Worm (Caenorhabditis elegans): ENCODE data around the gene snai-1.

snai-1 gene

DNA sequence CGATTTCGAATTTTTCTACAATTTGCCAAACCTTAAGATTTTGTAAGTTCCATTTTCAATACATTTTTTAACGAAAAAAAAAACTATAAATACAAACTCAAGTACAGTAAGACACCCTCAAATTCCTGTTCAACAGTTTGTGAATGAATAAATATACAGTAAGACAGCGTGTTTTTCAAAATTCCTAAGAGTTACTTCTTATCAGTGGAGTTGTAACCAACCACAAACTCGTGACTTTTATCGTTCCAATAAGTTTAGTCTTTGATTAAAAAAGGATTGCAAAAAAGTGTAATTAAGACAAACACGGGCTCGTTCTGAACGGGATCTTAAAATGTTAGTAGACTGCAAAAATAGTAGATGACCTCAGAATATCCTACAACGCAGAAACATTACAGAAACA, 38.4 kb downstream of the snai-1 start:
- TF ChIP-seq mab-5 (tag; optimal IDR thresholded peaks at IDR 0.05) (no peak), peb-1 (tag; optimal IDR thresholded peaks at IDR 0.05) (no peak), mdl-1 (tag; optimal IDR thresholded peaks at IDR 0.05) (no peak), lin-13 (GFP tag; optimal IDR thresholded peaks at IDR 0.05) (no peak), ceh-16 (tag; optimal IDR thresholded peaks at IDR 0.05) (no peak), lsy-2 (tag; optimal IDR thresholded peaks at IDR 0.05) (peak in 1 of 2 experiments; percentile 11), sma-9 (GFP tag; optimal IDR thresholded peaks at IDR 0.05) (peak; percentile 17), sma-9 (tag; optimal IDR thresholded peaks at IDR 0.05) (no peak), gmeb-1 (tag; optimal IDR thresholded peaks at IDR 0.05) (peak; percentile 46), R02D3.7 (tag; optimal IDR thresholded peaks at IDR 0.05) (no peak), nhr-21 (tag; optimal IDR thresholded peaks at IDR 0.05) (no peak), skn-1 (tag; optimal IDR thresholded peaks at IDR 0.05) (no peak), ztf-4 (tag; optimal IDR thresholded peaks at IDR 0.05) (no peak), crh-2 (tag; optimal IDR thresholded peaks at IDR 0.05) (no peak), unc-62 (GFP tag; optimal IDR thresholded peaks at IDR 0.05) (no peak), alr-1 (tag; optimal IDR thresholded peaks at IDR 0.05) (no peak), sem-4 (tag; optimal IDR thresholded peaks at IDR 0.05) (no peak), dmd-4 (tag; optimal IDR thresholded peaks at IDR 0.05) (no peak), nhr-11 (tag; optimal IDR thresholded peaks at IDR 0.05) (no peak), unc-39 (tag; optimal IDR thresholded peaks at IDR 0.05) (no peak), lin-39 (tag; optimal IDR thresholded peaks at IDR 0.05) (no peak), Y55F3AM.14 (GFP tag; optimal IDR thresholded peaks at IDR 0.05) (no peak), ztf-11 (tag; optimal IDR thresholded peaks at IDR 0.05) (no peak), C34F6.9 (tag; optimal IDR thresholded peaks at IDR 0.05) (no peak), egl-27 (tag; optimal IDR thresholded peaks at IDR 0.05) (no peak)

DNA sequence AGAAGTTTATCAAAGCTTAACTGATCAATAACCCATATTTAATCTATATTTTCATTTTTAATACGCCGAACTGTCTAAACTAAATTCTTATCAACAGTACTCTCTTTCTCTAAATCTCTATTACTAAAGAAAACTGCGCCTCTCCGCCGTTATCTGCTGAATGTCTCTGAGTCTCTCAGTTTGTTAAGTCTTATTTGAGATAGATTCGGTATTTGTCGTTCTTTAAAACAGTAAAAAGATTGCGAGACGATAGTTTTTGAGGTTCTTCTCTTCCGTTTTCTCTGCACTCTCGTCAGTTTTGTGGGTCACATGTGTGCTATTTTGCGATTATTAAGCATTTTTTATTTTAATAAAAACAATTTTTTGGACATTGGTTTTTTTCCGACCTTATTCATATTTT, 39.3 kb downstream of the snai-1 start, which contains the start of gene sma-10:
Gene sma-10 (plus strand): TSS at position 236 of the 400 bp plus-strand sequence.
- TF ChIP-seq R02D3.7 (tag; optimal IDR thresholded peaks at IDR 0.05) (no peak), ztf-4 (tag; optimal IDR thresholded peaks at IDR 0.05) (no peak), nhr-12 (tag; optimal IDR thresholded peaks at IDR 0.05) (no peak), unc-39 (tag; optimal IDR thresholded peaks at IDR 0.05) (no peak), snpc-4 (tag; optimal IDR thresholded peaks at IDR 0.05) (no peak), nhr-10 (tag; optimal IDR thresholded peaks at IDR 0.05) (no peak), mdl-1 (tag; optimal IDR thresholded peaks at IDR 0.05) (no peak), blmp-1 (tag; optimal IDR thresholded peaks at IDR 0.05; ENCODE audit: insufficient read depth) (no peak), nhr-237 (tag; optimal IDR thresholded peaks at IDR 0.05) (no peak), mab-5 (tag; optimal IDR thresholded peaks at IDR 0.05) (no peak), sma-9 (GFP tag; optimal IDR thresholded peaks at IDR 0.05) (peak; percentile 91), sma-9 (tag; optimal IDR thresholded peaks at IDR 0.05) (no peak), C34F6.9 (tag; optimal IDR thresholded peaks at IDR 0.05) (peak; percentile 3), ceh-16 (tag; optimal IDR thresholded peaks at IDR 0.05) (no peak), nhr-129 (tag; optimal IDR thresholded peaks at IDR 0.05) (peak; percentile 31), ZK546.5 (tag; optimal IDR thresholded peaks at IDR 0.05) (no peak), F13H6.1 (tag; optimal IDR thresholded peaks at IDR 0.05) (peak; percentile 51), skn-1 (tag; optimal IDR thresholded peaks at IDR 0.05) (no peak), lin-39 (tag; optimal IDR thresholded peaks at IDR 0.05) (no peak), aly-2 (tag; optimal IDR thresholded peaks at IDR 0.05) (no peak), mbf-1 (tag; optimal IDR thresholded peaks at IDR 0.05) (no peak), unc-55 (GFP tag; optimal IDR thresholded peaks at IDR 0.05) (no peak), lsy-2 (tag; optimal IDR thresholded peaks at IDR 0.05) (no peak), nhr-77 (tag; optimal IDR thresholded peaks at IDR 0.05) (no peak), nhr-6 (tag; optimal IDR thresholded peaks at IDR 0.05) (no peak), crh-2 (tag; optimal IDR thresholded peaks at IDR 0.05) (peak; percentile 82), lin-11 (tag; optimal IDR thresholded peaks at IDR 0.05) (no peak), ceh-82 (tag; optimal IDR thresholded peaks at IDR 0.05) (no peak), ama-1 (optimal IDR thresholded peaks at IDR 0.05) (no peak), nhr-25 (tag; optimal IDR thresholded peaks at IDR 0.05) (peak; percentile 39), fos-1 (tag; optimal IDR thresholded peaks at IDR 0.05) (peak; percentile 93), lin-13 (GFP tag; optimal IDR thresholded peaks at IDR 0.05) (no peak), egl-27 (tag; optimal IDR thresholded peaks at IDR 0.05) (no peak), ztf-1 (GFP tag; conservative IDR thresholded peaks at IDR 0.05) (no peak), dmd-4 (tag; optimal IDR thresholded peaks at IDR 0.05) (no peak), elt-1 (tag; optimal IDR thresholded peaks at IDR 0.05) (no peak), elt-3 (tag; optimal IDR thresholded peaks at IDR 0.05) (no peak), peb-1 (tag; optimal IDR thresholded peaks at IDR 0.05) (no peak), zag-1 (tag; optimal IDR thresholded peaks at IDR 0.05) (no peak), sma-3 (GFP tag; optimal IDR thresholded peaks at IDR 0.05) (peak; percentile 82), unc-62 (GFP tag; optimal IDR thresholded peaks at IDR 0.05) (no peak), Y55F3AM.14 (GFP tag; optimal IDR thresholded peaks at IDR 0.05) (no peak), nhr-21 (tag; optimal IDR thresholded peaks at IDR 0.05) (peak; percentile 37), alr-1 (tag; optimal IDR thresholded peaks at IDR 0.05) (no peak), nhr-23 (tag; optimal IDR thresholded peaks at IDR 0.05) (no peak), sem-4 (tag; optimal IDR thresholded peaks at IDR 0.05) (no peak), gmeb-1 (tag; optimal IDR thresholded peaks at IDR 0.05) (peak; percentile 71), nhr-11 (tag; optimal IDR thresholded peaks at IDR 0.05) (no peak), ztf-11 (tag; optimal IDR thresholded peaks at IDR 0.05) (no peak)

Measured in whole organism, L2 larva.